Worm (Caenorhabditis elegans) whole organism, L4/young adult: ENCODE results near the gene T22F3.10.
"Not testable (repeated sequence)": the region's sequence is repeated elsewhere in the genome, so short reads cannot be mapped to it uniquely, and the experiment has no call there.

Source experiments
- W03F9.2 ChIP-seq: fragments of 150-350 bp; optimal IDR thresholded peaks from 2 replicates; lab custom pipeline; 2014; ENCODE audit warnings: missing biosample characterization, missing genetic modification characterization
- dao-5 ChIP-seq: sonication (generic microtip); optimal IDR thresholded peaks from 2 replicates; lab custom pipeline; 2016; ENCODE audit warnings: missing genotype, missing genetic modification characterization, moderate library complexity, missing compliant biosample characterization
- him-1 ChIP-seq: sonication (generic microtip); optimal IDR thresholded peaks from 2 replicates; lab custom pipeline; 2016; ENCODE audit warnings: missing genotype, missing genetic modification reagents, missing genetic modification characterization, missing compliant biosample characterization

T22F3.10 gene

DNA sequence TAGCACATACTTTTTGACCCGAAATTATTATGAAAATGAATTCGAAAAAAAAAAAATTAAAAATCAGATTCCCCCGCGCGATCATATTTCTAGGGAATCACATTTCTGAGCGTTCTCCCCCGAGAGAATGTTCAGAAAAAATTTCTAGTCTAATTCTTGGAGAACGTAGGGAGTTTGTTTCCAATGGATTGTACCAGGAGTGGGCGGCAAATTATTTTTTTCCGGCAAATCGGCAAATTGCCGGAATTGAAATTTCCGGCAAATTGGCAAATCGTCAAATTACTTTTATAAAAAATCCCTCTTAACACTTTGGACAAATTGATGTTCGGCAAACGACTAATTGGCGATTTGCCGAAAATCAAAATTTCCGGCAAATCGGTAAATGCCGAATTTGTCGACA, at the start of gene T22F3.10:
T22F3.10 (minus strand) TSS at position 101 of the 400 bp plus-strand sequence.
- TF ChIP-seq dao-5 (no peak), W03F9.2 (tag; lab: Kevin White, UChicago) (no peak), him-1 (no peak)

DNA sequence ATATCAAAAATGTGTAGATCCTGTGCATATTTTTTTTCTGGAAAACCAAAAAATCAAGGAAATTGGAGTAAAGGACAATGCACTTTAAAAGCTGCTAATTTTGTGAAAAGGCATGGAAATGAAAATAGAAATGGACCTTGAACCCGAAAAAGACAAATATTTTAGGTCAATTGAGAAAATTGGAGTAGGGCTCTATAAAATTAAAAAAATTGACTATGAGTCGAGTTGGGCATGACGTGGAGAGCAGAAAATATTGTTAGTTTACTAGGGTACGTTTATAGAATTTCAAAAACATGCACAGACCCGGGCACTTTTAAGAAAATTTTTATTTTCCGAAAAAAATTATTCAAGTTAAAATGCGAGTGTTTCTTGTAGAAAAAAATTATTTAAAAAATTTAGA, 47.9 kb upstream of the T22F3.10 start, which contains the start of gene acr-23:
acr-23 (minus strand) TSS at position 101 of the 400 bp plus-strand sequence.
- TF ChIP-seq him-1 (no peak), W03F9.2 (tag; lab: Kevin White, UChicago) (no peak), dao-5 (no peak)

DNA sequence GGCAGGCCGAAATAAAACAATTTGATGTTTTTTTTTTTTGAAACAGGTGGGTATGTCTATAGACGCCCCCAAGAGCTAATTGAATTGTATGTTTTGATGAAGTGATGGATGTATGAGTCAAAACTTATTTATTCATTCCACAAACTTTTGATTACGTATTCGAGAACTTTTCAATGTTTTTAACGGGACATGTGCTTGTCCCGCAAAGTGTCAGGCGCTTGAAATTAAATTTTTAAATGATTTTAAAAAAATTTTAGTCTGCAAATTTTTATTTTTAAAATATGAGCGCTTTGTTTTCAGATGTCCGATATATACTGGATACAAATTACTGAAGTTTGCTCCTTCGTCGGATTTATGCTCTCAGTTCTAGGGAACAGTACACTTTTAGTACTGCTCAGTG, 37.9 kb upstream of the T22F3.10 start, which contains the start of gene str-114:
str-114 (plus strand) TSS at position 301 of the 400 bp plus-strand sequence.
- no peak for TF ChIP-seq him-1
- no peak for TF ChIP-seq W03F9.2 (tag; lab: Kevin White, UChicago)
- no peak for TF ChIP-seq dao-5

DNA sequence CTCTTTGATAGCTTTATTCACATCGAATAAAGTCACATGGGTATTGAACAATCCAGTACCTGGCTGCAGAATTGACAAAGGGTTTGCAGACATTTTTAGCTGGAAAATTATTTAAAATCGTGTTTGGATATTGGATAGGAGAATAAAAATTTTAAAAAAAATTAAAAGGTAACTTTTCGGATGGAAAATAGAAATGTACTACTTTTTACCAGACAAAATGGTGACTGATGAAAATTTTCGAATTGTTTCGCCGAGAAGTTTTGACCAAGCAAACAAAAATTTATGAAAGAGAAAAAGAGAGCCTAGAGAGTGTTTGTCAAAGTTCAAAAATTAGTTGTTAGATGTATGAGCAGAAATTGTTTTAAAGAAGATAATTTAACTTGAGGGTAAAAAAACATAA, 36.3 kb upstream of the T22F3.10 start, which contains the start of gene F59B1.10:
F59B1.10 (minus strand) TSS at position 101 of the 400 bp plus-strand sequence.
- TF ChIP-seq dao-5 = no peak
- TF ChIP-seq him-1 = no peak
- TF ChIP-seq W03F9.2 (tag; lab: Kevin White, UChicago) = no peak

DNA sequence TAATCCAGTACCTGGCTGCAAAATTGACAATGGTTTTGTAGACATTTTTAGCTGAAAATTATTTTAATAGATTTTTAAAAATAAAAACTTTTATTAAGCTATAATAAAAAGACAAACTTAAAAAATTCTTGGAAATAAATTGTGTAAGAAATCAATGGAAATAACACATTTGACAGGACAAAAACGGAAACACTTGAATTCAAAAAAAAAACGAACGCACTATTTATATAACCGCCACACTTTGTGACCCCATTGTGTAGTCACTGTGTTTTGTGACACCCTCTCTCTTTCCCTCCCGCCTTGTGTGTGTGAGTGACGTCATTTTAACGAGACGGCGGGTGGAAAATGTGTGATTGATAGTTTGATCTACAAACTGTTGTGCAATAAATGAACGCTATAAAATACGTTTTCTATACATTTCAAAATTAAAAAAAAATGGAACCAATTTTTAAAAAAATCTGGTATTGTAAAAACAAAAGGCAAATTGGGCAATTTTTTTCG, 32.7 kb upstream of the T22F3.10 start, which contains the start of gene F59B1.8:
F59B1.8 (minus strand) TSS at position 51 of the 501 bp plus-strand sequence.
- TF ChIP-seq dao-5 (no peak), him-1 (no peak), W03F9.2 (tag; lab: Kevin White, UChicago) (no peak)

DNA sequence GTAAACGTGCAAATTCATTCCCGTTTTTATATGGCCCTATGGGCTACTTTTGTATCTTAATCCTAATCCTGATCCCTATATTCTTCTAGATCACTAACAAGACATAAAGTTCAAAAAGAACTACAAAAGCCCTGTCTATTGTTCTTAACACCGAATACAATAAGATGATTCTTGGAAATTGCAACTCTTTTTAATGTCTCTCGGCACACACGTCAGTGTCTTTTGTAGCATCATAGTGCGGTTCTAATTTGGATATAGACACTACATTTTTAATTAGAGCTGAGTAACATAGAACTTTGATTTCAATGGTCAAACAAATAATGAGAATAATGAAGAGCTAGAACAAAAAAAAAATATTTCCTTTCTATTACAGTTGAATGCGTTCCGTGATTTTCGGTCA, 28.3 kb upstream of the T22F3.10 start:
- TF ChIP-seq W03F9.2 (tag; lab: Kevin White, UChicago) (no peak), dao-5 (no peak)

DNA sequence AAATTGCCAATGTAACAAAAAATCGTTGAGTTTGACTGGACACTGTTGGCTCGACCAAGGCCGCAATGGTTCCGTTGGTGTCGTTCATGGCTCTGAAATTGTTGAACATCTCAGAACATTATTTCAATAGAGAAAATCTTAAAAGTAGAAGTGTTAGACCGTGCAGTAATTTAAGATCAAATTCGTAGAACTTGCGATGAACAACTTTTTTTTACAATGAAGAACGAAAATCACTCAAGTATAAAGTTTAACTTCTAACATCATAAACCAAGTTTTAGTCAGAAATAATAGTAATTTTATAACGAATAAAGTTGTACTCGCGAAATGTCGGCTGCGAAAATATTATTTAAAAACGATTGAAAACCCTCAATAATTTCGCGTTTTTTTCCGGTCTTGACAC, 25.5 kb upstream of the T22F3.10 start, which contains the start of gene srx-41:
srx-41 (minus strand) TSS at position 101 of the 400 bp plus-strand sequence.
- TF ChIP-seq him-1 = no peak
- no peak for TF ChIP-seq dao-5
- no peak for TF ChIP-seq W03F9.2 (tag; lab: Kevin White, UChicago)

DNA sequence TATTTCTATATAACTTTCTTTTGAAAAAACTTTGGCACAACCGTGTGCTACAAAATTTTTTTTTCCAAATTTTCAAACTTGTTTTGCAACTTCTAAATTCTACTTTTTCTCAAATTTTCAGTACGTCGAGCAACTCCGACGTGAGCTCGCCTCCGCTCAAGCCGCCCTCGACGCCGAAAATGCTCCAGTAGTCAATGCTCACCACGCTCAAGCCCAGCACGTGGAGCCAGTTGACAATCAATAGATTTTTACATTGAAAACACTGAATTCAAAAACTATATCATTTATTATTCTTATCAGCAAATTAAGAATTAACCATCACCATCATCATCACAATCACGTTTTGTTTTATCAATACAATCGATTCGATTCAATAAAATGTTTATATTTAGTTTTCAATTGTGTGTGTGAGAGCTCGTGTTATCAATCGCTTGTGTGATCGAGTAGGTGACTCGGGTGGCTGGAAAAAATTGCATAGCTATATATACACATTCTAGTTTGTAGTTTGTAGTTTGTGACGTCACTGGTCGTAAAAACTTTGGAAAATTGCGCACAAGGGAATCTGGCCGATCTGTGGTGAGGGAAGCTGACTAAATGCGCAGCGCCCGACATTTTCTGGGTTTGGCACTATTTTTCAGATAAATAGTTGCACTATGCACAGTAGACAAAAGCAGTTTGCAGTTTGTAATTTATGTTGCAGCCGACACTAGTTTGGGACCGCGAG, 22.9 kb upstream of the T22F3.10 start:
- TF ChIP-seq dao-5 (peak; percentile 10), W03F9.2 (tag; lab: Kevin White, UChicago) (no peak)

DNA sequence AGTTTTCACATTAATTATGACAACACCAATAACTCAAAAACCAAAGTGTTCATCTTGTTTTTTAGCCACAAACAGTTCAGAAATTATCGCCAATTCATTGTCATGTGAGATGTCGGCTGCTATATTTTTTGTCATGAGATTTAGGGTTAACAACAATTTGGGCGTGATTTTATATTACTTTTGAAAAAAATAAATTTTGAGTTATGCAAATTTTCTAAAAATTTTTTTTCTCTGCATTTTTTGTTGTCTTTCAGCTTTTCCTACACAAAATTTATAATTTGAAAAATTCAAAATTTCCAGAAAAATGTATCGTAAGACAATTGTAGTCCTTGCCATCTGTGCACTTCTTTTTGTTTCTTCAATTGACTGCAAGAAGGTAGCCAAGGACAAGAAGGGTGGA, 21.5 kb upstream of the T22F3.10 start, which contains the start of gene F59B1.2:
F59B1.2 (plus strand) TSS at position 301 of the 400 bp plus-strand sequence.
- TF ChIP-seq dao-5 = no peak
- TF ChIP-seq W03F9.2 (tag; lab: Kevin White, UChicago) = no peak
- no peak for TF ChIP-seq him-1

DNA sequence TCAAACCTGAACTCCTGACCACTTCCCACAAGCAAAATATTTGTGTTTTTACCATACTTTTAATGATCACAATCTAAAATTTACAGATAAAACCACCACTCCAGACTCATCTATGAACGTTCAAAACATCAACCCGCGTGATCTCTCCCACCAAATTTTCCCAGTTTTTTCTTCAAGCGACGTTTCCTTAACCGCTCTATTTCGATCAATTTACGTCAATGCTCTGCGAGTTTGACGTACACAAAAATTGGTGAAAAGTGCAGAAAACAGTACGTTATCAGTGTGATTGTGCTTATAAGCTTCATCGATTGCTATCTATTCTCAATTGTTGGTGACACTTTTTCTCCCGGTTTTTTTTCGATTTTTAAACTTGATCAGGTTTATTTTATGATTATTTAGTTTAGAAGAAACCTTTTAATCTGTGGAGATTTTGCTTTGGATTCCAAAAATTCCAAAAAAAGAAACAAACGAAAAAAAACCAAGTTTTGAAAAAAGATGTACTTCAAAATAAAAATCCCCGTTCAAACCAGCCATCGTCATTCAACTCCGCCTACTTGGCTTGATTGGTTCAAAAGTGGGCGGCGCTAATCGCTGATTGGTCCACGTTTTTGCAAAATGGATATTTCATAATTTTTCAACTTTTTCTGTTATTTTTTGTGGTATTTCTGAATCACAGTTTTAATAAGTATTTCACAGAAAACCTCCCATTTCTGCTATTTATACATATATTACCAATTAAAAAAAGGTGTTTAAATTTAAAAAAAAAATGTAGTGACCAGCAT, 20.9 kb upstream of the T22F3.10 start:
- TF ChIP-seq him-1 (no peak), dao-5 (no peak), W03F9.2 (tag; lab: Kevin White, UChicago) (no peak)

DNA sequence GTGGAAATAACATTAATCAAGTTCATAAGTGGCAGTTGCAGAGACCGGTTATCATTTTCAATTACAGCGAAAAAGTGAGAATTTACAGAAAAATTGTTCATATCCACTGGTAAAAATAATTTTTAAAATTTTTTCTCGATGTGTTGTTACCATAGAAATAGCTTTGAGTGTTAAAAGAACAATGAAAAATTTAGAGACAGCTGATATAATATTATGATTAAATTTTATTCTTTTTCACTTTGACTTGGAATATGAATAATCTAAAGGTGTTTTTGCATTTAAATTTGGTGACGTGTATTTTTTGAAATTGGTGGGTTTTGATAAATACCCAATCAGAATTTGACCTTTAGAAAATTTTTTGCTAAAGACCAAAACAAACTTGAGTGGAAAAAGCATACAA, 20.0 kb upstream of the T22F3.10 start, which contains the start of gene F59B1.6:
F59B1.6 (minus strand) TSS at position 101 of the 400 bp plus-strand sequence.
- no peak for TF ChIP-seq him-1
- no peak for TF ChIP-seq dao-5
- TF ChIP-seq W03F9.2 (tag; lab: Kevin White, UChicago) = no peak

DNA sequence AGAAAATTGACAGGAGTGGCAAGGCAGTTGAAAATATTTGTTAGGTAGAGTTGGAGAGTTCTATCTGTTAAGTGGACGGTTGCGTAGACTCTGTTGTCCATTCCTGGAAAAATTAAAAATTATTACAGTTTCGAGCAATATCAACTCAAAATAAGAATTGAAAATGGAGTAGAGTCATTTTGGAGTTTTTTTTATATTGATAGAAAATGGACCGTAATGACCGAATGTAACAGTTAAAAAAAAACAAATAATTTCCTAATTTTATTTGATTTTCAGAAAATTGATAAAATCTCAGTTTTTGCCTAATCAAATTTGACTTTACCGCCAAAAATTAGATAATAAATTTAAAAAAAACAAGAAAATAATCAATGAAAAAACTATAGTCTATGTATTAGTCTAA, 15.4 kb upstream of the T22F3.10 start, which contains the start of gene F59B1.4:
F59B1.4 (minus strand) TSS at position 101 of the 400 bp plus-strand sequence.
- TF ChIP-seq W03F9.2 (tag; lab: Kevin White, UChicago) (no peak), dao-5 (no peak), him-1 (no peak)

DNA sequence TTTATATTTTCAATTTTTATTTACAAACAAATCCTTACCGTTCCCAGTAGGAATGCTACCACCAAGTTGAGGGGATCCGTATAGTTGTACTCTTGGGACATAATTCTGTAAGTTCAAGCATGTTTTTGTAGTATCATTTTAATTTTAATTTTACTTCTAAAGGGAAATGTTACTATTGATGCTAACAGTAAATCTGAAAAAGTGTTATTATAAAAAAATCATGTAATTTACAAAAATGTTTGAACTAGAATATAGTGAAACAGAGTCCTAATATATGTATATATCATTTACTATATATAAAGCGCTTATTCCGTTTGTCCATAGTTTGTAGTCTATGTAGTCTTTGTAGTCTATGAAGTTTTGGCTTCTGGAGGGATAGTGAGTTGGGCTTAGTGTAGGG, 9.1 kb upstream of the T22F3.10 start, which contains the start of gene srx-93:
srx-93 (minus strand) TSS at position 101 of the 400 bp plus-strand sequence.
- not testable (repeated sequence) for TF ChIP-seq dao-5; him-1; W03F9.2 (tag; lab: Kevin White, UChicago)

DNA sequence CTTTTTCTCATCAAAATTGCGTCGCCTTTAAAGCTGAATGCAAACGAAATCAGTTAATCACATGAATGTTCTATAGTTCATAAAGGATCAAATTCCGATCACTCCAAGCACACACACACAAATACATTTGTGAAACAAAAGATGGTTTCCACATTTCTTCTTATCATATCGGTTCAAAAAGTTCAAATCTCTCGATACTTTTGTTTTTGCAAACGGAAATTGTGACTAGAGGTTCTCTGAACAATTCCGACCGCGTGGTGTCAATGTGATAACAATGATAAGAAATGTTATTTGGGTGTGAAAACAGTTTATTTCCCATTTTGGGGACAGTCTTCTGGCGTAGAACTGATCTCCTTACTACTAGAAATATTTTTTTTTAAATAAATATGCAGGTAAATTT, 5.3 kb upstream of the T22F3.10 start:
- TF ChIP-seq dao-5 (no peak), him-1 (no peak), W03F9.2 (tag; lab: Kevin White, UChicago) (no peak)
